Fruit fly (Drosophila melanogaster) whole organism, embryonic: ENCODE results near the gene rho-6.

Experiments used
- Asciz ChIP-seq: fragments of 200-800 bp; sonication (Bioruptor generic); optimal IDR thresholded peaks from 2 replicates; lab custom pipeline; 2017; ENCODE audit warnings: missing biosample characterization, mild to moderate bottlenecking, missing genetic modification characterization, missing genetic modification reagents
- BEAF-32 ChIP-seq: fragments of 200-800 bp; sonication (Bioruptor generic); optimal IDR thresholded peaks from 3 replicates; lab custom pipeline; 2017; ENCODE audit warnings: missing biosample characterization, missing genetic modification characterization, mild to moderate bottlenecking, moderate library complexity, missing genetic modification reagents
- CG1024 ChIP-seq: fragments of 200-800 bp; sonication (Bioruptor generic); IDR thresholded peaks from 2 replicates; pipeline ENCODE4 v1.3.6; 2022; ENCODE audit warnings: missing biosample characterization, missing genetic modification characterization
- CG10274 ChIP-seq: fragments of 200-800 bp; sonication (Bioruptor generic); optimal IDR thresholded peaks from 3 replicates; lab custom pipeline; 2017; ENCODE audit warnings: missing biosample characterization, mild to moderate bottlenecking, missing genetic modification characterization
- CG10565 ChIP-seq: fragments of 200-800 bp; sonication (Bioruptor generic); optimal IDR thresholded peaks from 3 replicates; lab custom pipeline; 2016; ENCODE audit warnings: missing biosample characterization, mild to moderate bottlenecking, missing genetic modification characterization
- CG11504 ChIP-seq: fragments of 200-800 bp; sonication (Bioruptor generic); optimal IDR thresholded peaks from 3 replicates; lab custom pipeline; 2019; ENCODE audit warnings: missing biosample characterization, mild to moderate bottlenecking, missing genetic modification characterization, moderate library complexity
- CG11696 ChIP-seq: fragments of 200-800 bp; sonication (Bioruptor generic); IDR thresholded peaks from 2 replicates; pipeline ENCODE4 v1.3.6; 2022; ENCODE audit warnings: missing biosample characterization, missing genetic modification characterization
- CG12155 ChIP-seq: fragments of 200-800 bp; sonication (Bioruptor generic); optimal IDR thresholded peaks from 3 replicates; lab custom pipeline; 2016; ENCODE audit warnings: missing biosample characterization, missing genetic modification characterization
- CG13123 ChIP-seq: fragments of 200-800 bp; sonication (Bioruptor generic); optimal IDR thresholded peaks from 2 replicates; lab custom pipeline; 2016; ENCODE audit warnings: missing biosample characterization, missing genetic modification characterization
- CG15269 ChIP-seq: fragments of 200-800 bp; sonication (Bioruptor generic); optimal IDR thresholded peaks from 2 replicates; lab custom pipeline; 2018; ENCODE audit warnings: missing biosample characterization, mild to moderate bottlenecking, missing genetic modification characterization, moderate library complexity
- CG31224 ChIP-seq: fragments of 200-800 bp; sonication (Bioruptor generic); IDR thresholded peaks from 2 replicates; pipeline ENCODE4 v1.3.6; 2022; ENCODE audit warnings: missing biosample characterization, missing genetic modification characterization
- CG32532 ChIP-seq: fragments of 200-800 bp; sonication (Bioruptor generic); IDR thresholded peaks from 2 replicates; pipeline ENCODE4 v1.3.6; 2022; ENCODE audit warnings: missing biosample characterization, missing genetic modification characterization
- CG3838 ChIP-seq: fragments of 200-800 bp; sonication (Bioruptor generic); optimal IDR thresholded peaks from 3 replicates; lab custom pipeline; 2016; ENCODE audit warnings: missing biosample characterization, missing genetic modification characterization
- CG6791 ChIP-seq: fragments of 200-800 bp; sonication (Bioruptor generic); IDR thresholded peaks from 3 replicates; pipeline ENCODE4 v1.3.6; 2022; ENCODE audit warnings: missing biosample characterization, missing genetic modification characterization; ENCODE audit not compliant: partially characterized antibody
- CG6854 ChIP-seq: fragments of 200-800 bp; sonication (Bioruptor generic); optimal IDR thresholded peaks from 3 replicates; lab custom pipeline; 2017; ENCODE audit warnings: missing biosample characterization, mild to moderate bottlenecking, missing genetic modification characterization
- CG8290 ChIP-seq, 3 experiments: fragments of 200-800 bp; sonication (Bioruptor generic); optimal IDR thresholded peaks; 2 replicates each; lab custom pipeline; 2016 to 2019; ENCODE audit warnings: missing biosample characterization in 3 of 3, missing genetic modification characterization in 3 of 3, mild to moderate bottlenecking in 2 of 3, moderate library complexity in 1 of 3
- CG9876 ChIP-seq: fragments of 200-800 bp; sonication (Bioruptor generic); optimal IDR thresholded peaks from 2 replicates; lab custom pipeline; 2016; ENCODE audit warnings: missing biosample characterization, missing genetic modification characterization
- Camta ChIP-seq: fragments of 200-800 bp; sonication (Bioruptor generic); optimal IDR thresholded peaks from 2 replicates; lab custom pipeline; 2016; ENCODE audit warnings: missing biosample characterization, missing genetic modification characterization
- E2f1 ChIP-seq: fragments of 200-800 bp; sonication (Bioruptor generic); IDR thresholded peaks from 2 replicates; pipeline ENCODE4 v1.3.6; 2022; ENCODE audit warnings: missing biosample characterization, missing genetic modification characterization
- Fer3 ChIP-seq: fragments of 200-800 bp; sonication (Bioruptor generic); optimal IDR thresholded peaks from 2 replicates; lab custom pipeline; 2018; ENCODE audit warnings: missing biosample characterization, mild to moderate bottlenecking, missing genetic modification characterization, moderate library complexity
- HHEX ChIP-seq: fragments of 200-800 bp; sonication (Bioruptor generic); optimal IDR thresholded peaks from 3 replicates; lab custom pipeline; 2017; ENCODE audit warnings: missing biosample characterization, mild to moderate bottlenecking, missing genetic modification characterization, missing genetic modification reagents
- Hmr ChIP-seq: fragments of 200-800 bp; sonication (Bioruptor generic); optimal IDR thresholded peaks from 3 replicates; lab custom pipeline; 2017; ENCODE audit warnings: mild to moderate bottlenecking, missing biosample characterization, missing genetic modification reagents, missing genetic modification characterization
- Hmx ChIP-seq: fragments of 200-800 bp; sonication (Bioruptor generic); optimal IDR thresholded peaks from 2 replicates; lab custom pipeline; 2016; ENCODE audit warnings: missing biosample characterization, missing genetic modification characterization
- NK7.1 ChIP-seq: fragments of 200-800 bp; sonication (Bioruptor generic); optimal IDR thresholded peaks from 3 replicates; lab custom pipeline; 2016; ENCODE audit warnings: missing biosample characterization, missing genetic modification characterization
- Sox100B ChIP-seq: fragments of 200-800 bp; sonication (Bioruptor generic); optimal IDR thresholded peaks from 3 replicates; lab custom pipeline; 2018; ENCODE audit warnings: missing biosample characterization, mild to moderate bottlenecking, missing genetic modification characterization
- Spps ChIP-seq: fragments of 200-800 bp; sonication (Bioruptor generic); optimal IDR thresholded peaks from 2 replicates; lab custom pipeline; 2018; ENCODE audit warnings: missing biosample characterization, mild to moderate bottlenecking, missing genetic modification characterization
- Xbp1 ChIP-seq: fragments of 200-800 bp; sonication (Bioruptor generic); optimal IDR thresholded peaks from 3 replicates; lab custom pipeline; 2016; ENCODE audit warnings: missing biosample characterization, mild to moderate bottlenecking, missing genetic modification characterization
- abd-A ChIP-seq: fragments of 200-800 bp; sonication (Bioruptor generic); optimal IDR thresholded peaks from 3 replicates; lab custom pipeline; 2019; ENCODE audit warnings: missing biosample characterization, mild to moderate bottlenecking, missing genetic modification characterization, moderate library complexity
- aop ChIP-seq: fragments of 200-800 bp; sonication (Bioruptor generic); IDR thresholded peaks from 2 replicates; pipeline ENCODE4 v1.3.6; 2022; ENCODE audit warnings: missing biosample characterization, missing genetic modification characterization
- btn ChIP-seq: fragments of 200-800 bp; sonication (Bioruptor generic); optimal IDR thresholded peaks from 2 replicates; lab custom pipeline; 2016; ENCODE audit warnings: missing biosample characterization, missing genetic modification characterization
- dmrt99B ChIP-seq: fragments of 200-800 bp; sonication (Bioruptor generic); optimal IDR thresholded peaks from 2 replicates; lab custom pipeline; 2018; ENCODE audit warnings: missing biosample characterization, mild to moderate bottlenecking, missing genetic modification characterization, moderate library complexity
- fd64A ChIP-seq: fragments of 200-800 bp; sonication (Bioruptor generic); optimal IDR thresholded peaks from 3 replicates; lab custom pipeline; 2018; ENCODE audit warnings: missing biosample characterization, mild to moderate bottlenecking, missing genetic modification characterization
- gsb ChIP-seq: fragments of 200-800 bp; sonication (Bioruptor generic); IDR thresholded peaks from 2 replicates; pipeline ENCODE4 v1.3.6; 2022; ENCODE audit warnings: missing biosample characterization, missing genetic modification characterization
- gsb-n ChIP-seq: fragments of 200-800 bp; sonication (Bioruptor generic); optimal IDR thresholded peaks from 3 replicates; lab custom pipeline; 2018; ENCODE audit warnings: missing biosample characterization, mild to moderate bottlenecking, missing genetic modification characterization
- hb ChIP-seq: fragments of 200-800 bp; sonication (Bioruptor generic); IDR thresholded peaks from 3 replicates; pipeline ENCODE4 v1.3.6; 2022; ENCODE audit warnings: missing biosample characterization, missing genetic modification characterization; ENCODE audit not compliant: partially characterized antibody
- lbe ChIP-seq: fragments of 200-800 bp; sonication (Bioruptor generic); optimal IDR thresholded peaks from 2 replicates; lab custom pipeline; 2016; ENCODE audit warnings: missing biosample characterization, mild to moderate bottlenecking, missing genetic modification characterization
- lola ChIP-seq, 3 experiments: fragments of >200 bp in 2 of 3; fragments of 200-800 bp in 1 of 3; sonication (Bioruptor generic) in 1 of 3; optimal IDR thresholded peaks; 2 replicates each; lab custom pipeline; 2017 to 2019; ENCODE audit warnings: missing biosample characterization in 3 of 3, missing genetic modification characterization in 3 of 3, mild to moderate bottlenecking in 1 of 3, moderate library complexity in 1 of 3
- maf-S ChIP-seq: fragments of 200-800 bp; sonication (Bioruptor generic); optimal IDR thresholded peaks from 2 replicates; lab custom pipeline; 2016; ENCODE audit warnings: missing biosample characterization, missing genetic modification characterization
- nmo ChIP-seq: fragments of 200-800 bp; sonication (Bioruptor generic); optimal IDR thresholded peaks from 2 replicates; lab custom pipeline; 2018; ENCODE audit warnings: missing biosample characterization, mild to moderate bottlenecking, missing genetic modification characterization, moderate library complexity
- peb ChIP-seq: fragments of 200-800 bp; sonication (Bioruptor generic); IDR thresholded peaks from 2 replicates; pipeline ENCODE4 v1.3.6; 2022; ENCODE audit warnings: missing biosample characterization, missing genetic modification characterization
- run ChIP-seq: fragments of 200-800 bp; sonication (Bioruptor generic); optimal IDR thresholded peaks from 3 replicates; lab custom pipeline; 2018; ENCODE audit warnings: missing biosample characterization, mild to moderate bottlenecking, missing genetic modification characterization
- scrt ChIP-seq: fragments of 200-800 bp; sonication (Bioruptor generic); optimal IDR thresholded peaks from 2 replicates; lab custom pipeline; 2018; ENCODE audit warnings: missing biosample characterization, mild to moderate bottlenecking, missing genetic modification characterization, moderate library complexity
- seq ChIP-seq: fragments of 200-800 bp; sonication (Bioruptor generic); IDR thresholded peaks from 2 replicates; pipeline ENCODE4 v1.3.6; 2022; ENCODE audit warnings: missing biosample characterization, missing genetic modification characterization
- slou ChIP-seq: fragments of 200-800 bp; sonication (Bioruptor generic); optimal IDR thresholded peaks from 3 replicates; lab custom pipeline; 2016; ENCODE audit warnings: missing biosample characterization, missing genetic modification characterization
- sug ChIP-seq: fragments of 200-800 bp; optimal IDR thresholded peaks from 2 replicates; lab custom pipeline; 2019; ENCODE audit warnings: missing biosample characterization, mild to moderate bottlenecking, missing genetic modification characterization, moderate library complexity
- tap ChIP-seq: fragments of 200-800 bp; optimal IDR thresholded peaks from 3 replicates; lab custom pipeline; 2019; ENCODE audit warnings: missing biosample characterization, mild to moderate bottlenecking, missing genetic modification characterization, moderate library complexity
- trem ChIP-seq: fragments of 200-800 bp; optimal IDR thresholded peaks from 3 replicates; lab custom pipeline; 2019; ENCODE audit warnings: missing biosample characterization, mild to moderate bottlenecking, missing genetic modification characterization, moderate library complexity

The rho-6 gene

DNA sequence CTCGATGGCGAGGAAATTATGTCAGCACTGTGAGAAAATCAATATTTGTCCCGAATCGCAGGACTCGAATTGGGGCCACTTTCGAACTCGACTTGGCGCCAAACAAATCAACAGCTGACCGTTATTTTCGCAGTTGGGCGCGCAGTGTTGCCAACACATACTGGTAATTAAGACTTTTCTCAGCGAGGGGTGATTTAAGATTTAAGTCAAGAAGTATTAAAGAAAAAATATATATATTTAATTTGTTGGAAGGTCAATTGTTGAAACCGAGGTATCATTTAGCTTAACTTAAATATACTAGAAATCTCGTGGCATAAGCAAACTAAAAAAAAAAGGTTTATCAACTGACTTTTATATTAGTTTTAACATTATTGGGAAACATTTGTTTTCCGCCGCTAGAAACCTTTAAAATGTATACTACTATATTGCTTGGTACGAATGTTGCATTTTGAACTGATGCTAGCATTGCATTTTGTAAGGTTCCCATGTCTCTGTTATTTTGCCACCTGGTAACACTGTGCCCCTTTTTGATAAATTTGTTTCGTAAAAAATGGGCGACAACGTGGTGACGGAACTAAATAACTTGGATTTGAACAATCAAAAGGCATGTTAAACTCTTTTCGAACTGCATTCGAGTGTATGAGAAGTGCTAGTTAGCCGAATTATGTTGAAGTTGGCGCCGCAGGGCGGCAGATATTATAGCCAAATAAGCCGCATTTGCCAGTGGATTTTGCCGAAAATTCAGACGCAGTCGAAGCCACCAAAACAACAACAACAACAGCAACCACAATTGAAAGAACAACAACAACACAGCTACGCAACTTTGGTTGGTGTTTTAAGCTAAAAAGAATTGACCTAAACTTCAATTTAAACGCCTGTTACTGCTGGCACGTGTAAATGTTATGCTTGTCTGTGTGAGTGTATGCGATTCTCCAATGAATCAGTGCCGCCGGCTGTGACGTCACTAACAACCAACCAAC lies 29.7 kb downstream of the rho-6 start, which contains the start of the genes Patsas and ThrRS (continued):
- TF ChIP-seq CG11504 (tag; lab: Kevin White, UChicago) (peak; percentile 89), CG12155 (GFP tag; lab: Kevin White, UChicago) (peak; percentile 88), gsb (GFP tag; lab: Robert Waterston, UW) (peak; percentile 69), btn (no peak), CG6791 (GFP tag; lab: Robert Waterston, UW) (no peak), CG31224 (GFP tag; lab: Robert Waterston, UW) (peak; percentile 67), seq (GFP tag; lab: Robert Waterston, UW) (peak; percentile 82), Hmx (GFP tag; lab: Kevin White, UChicago) (peak; percentile 41), aop (GFP tag; lab: Robert Waterston, UW) (peak; percentile 53; the same call in 1 of the 2 replicates), hb (GFP tag; lab: Robert Waterston, UW) (no peak), Sox100B (GFP tag; lab: Kevin White, UChicago) (no peak), trem (tag; lab: Kevin White, UChicago) (peak; percentile 73), CG32532 (peak; percentile 88), sug (tag; lab: Kevin White, UChicago) (peak; percentile 86), run (tag; lab: Kevin White, UChicago) (peak; percentile 18), peb (GFP tag; lab: Robert Waterston, UW) (peak; percentile 50; the same call in 1 of the 2 replicates), slou (GFP tag; lab: Kevin White, UChicago) (peak; percentile 82), CG9876 (GFP tag; lab: Kevin White, UChicago) (peak; percentile 72), lola (GFP tag; optimal IDR thresholded peaks at IDR 0.05; lab: Kevin White, UChicago) (peak in 1 of 3 experiments; percentile 85), fd64A (GFP tag; lab: Kevin White, UChicago) (no peak), Asciz (GFP tag; lab: Kevin White, UChicago) (peak; percentile 72), CG10274 (peak; percentile 49), CG10565 (peak; percentile 31), scrt (peak; percentile 75), CG11696 (GFP tag; lab: Robert Waterston, UW) (peak; percentile 58), CG6854 (GFP tag; lab: Kevin White, UChicago) (peak; percentile 51), nmo (peak; percentile 94), Fer3 (tag; lab: Kevin White, UChicago) (peak; percentile 87), CG8290 (GFP tag; optimal IDR thresholded peaks at IDR 0.05; lab: Kevin White, UChicago) (peak; percentile 78), CG8290 (tag; optimal IDR thresholded peaks at IDR 0.05; lab: Kevin White, UChicago) (no peak), gsb-n (peak; percentile 85), E2f1 (GFP tag; lab: Robert Waterston, UW) (peak; percentile 81), CG15269 (tag; lab: Kevin White, UChicago) (peak; percentile 90), CG13123 (GFP tag; lab: Kevin White, UChicago) (peak; percentile 63), lbe (GFP tag; lab: Kevin White, UChicago) (peak; percentile 49), Xbp1 (GFP tag; lab: Kevin White, UChicago) (peak; percentile 92), dmrt99B (no peak), BEAF-32 (GFP tag; lab: Kevin White, UChicago) (peak; percentile 38), CG3838 (peak; percentile 61), abd-A (tag; lab: Kevin White, UChicago) (no peak), maf-S (GFP tag; lab: Kevin White, UChicago) (peak; percentile 79), tap (tag; lab: Kevin White, UChicago) (no peak), CG1024 (GFP tag; lab: Robert Waterston, UW) (0 out of 2 replicates have a peak, but pooled peaks have one; percentile 38), HHEX (GFP tag; lab: Kevin White, UChicago) (peak; percentile 81), NK7.1 (GFP tag; lab: Kevin White, UChicago) (peak; percentile 48), Hmr (GFP tag; lab: Kevin White, UChicago) (peak; percentile 91), Spps (tag; lab: Kevin White, UChicago) (peak; percentile 75), Camta (GFP tag; lab: Kevin White, UChicago) (peak; percentile 61)
